Worm (Caenorhabditis elegans): Measurements from ENCODE around the gene dop-5.

dop-5 gene

DNA sequence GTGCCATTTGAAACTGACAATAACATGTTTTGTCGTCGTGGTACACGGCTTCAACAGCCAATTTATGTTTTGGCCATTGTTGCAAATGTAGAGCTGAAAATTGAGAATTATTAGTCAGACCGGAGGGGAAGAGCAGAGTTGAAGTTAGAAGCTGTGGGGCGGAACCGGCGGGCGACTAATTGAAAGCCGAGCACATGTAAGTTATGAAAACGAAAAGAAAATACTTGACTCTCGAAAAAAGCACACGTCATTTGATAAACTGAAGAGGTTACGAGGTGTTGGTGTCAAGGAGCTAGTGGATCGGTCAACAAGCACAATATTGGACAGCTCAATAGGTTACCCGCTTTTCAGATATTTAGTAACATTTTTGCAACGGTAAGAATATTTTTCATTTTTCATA, at the start of gene dop-5:
Gene dop-5, minus strand, starts transcription at position 101 of the 400 bp plus-strand sequence.
- TF ChIP-seq unc-39 (tag; optimal IDR thresholded peaks at IDR 0.05) = no peak
- TF ChIP-seq peb-1 (tag; optimal IDR thresholded peaks at IDR 0.05) = no peak
- no peak for TF ChIP-seq Y55F3AM.14 (GFP tag; optimal IDR thresholded peaks at IDR 0.05)

DNA sequence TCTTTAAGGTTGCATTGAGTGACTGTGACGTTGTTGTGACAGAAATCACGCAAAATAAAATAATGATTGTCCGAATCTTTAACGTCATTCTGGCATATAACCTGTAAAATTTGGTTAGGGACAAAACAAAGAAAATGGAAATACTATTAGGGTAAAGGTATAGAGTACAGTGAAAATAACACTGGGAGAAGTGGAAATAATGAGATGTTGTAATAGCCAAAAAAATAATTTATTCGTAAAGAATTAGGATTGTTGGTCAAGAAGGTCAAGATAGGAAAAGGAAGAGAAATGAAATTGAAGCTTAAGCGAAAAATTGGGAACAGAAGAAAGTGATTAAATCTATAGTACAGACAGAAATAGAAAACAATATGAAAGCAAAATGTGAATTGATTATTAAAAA, 49.0 kb upstream of the dop-5 start, which contains the start of gene deg-3:
Gene deg-3, minus strand, starts transcription at position 101 of the 400 bp plus-strand sequence.
- TF ChIP-seq sma-9 (GFP tag; optimal IDR thresholded peaks at IDR 0.05) = no peak
- TF ChIP-seq sma-9 (tag; optimal IDR thresholded peaks at IDR 0.05) = no peak
- TF ChIP-seq alr-1 (tag; optimal IDR thresholded peaks at IDR 0.05) = no peak
- no peak for TF ChIP-seq nhr-21 (tag; optimal IDR thresholded peaks at IDR 0.05)
- TF ChIP-seq nhr-77 (tag; optimal IDR thresholded peaks at IDR 0.05) = no peak
- no peak for TF ChIP-seq aly-2 (tag; optimal IDR thresholded peaks at IDR 0.05)
- no peak for TF ChIP-seq ztf-11 (tag; optimal IDR thresholded peaks at IDR 0.05)
- TF ChIP-seq zag-1 (tag; optimal IDR thresholded peaks at IDR 0.05) = no peak
- no peak for TF ChIP-seq snpc-4 (tag; optimal IDR thresholded peaks at IDR 0.05)
- no peak for TF ChIP-seq ZK546.5 (tag; optimal IDR thresholded peaks at IDR 0.05)
- no peak for TF ChIP-seq skn-1 (tag; optimal IDR thresholded peaks at IDR 0.05)
- no peak for TF ChIP-seq blmp-1 (tag; optimal IDR thresholded peaks at IDR 0.05; ENCODE audit: insufficient read depth)
- no peak for TF ChIP-seq unc-62 (GFP tag; optimal IDR thresholded peaks at IDR 0.05)

DNA sequence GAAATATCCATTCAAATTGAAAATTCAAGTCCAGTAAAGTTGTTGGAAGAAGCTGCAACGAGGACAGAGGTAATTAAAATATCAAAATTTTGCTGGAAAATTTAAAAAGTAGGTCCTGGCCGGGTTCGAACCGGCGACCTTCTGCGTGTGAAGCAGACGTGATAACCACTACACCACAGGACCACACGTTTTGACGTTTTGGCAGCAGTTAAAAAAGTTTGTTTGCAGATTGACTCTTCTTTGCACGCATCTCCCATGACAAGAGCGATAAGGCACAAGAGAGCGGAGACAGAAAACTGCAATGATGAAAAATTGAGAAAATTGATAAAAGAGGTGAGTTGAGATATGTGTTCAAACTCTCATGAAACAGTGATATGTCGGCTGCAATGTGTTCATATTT, 46.1 kb upstream of the dop-5 start:
- peak; percentile 63 for TF ChIP-seq sma-9 (GFP tag; optimal IDR thresholded peaks at IDR 0.05)
- no peak for TF ChIP-seq sma-9 (tag; optimal IDR thresholded peaks at IDR 0.05)
- TF ChIP-seq alr-1 (tag; optimal IDR thresholded peaks at IDR 0.05) = no peak
- TF ChIP-seq egl-27 (tag; optimal IDR thresholded peaks at IDR 0.05) = peak; percentile 15
- peak; percentile 65 for TF ChIP-seq sma-3 (GFP tag; optimal IDR thresholded peaks at IDR 0.05)
- peak; percentile 48 for TF ChIP-seq nhr-129 (tag; optimal IDR thresholded peaks at IDR 0.05)
- TF ChIP-seq nhr-6 (tag; optimal IDR thresholded peaks at IDR 0.05) = no peak
- TF ChIP-seq crh-2 (tag; optimal IDR thresholded peaks at IDR 0.05) = peak; percentile 40
- TF ChIP-seq nhr-77 (tag; optimal IDR thresholded peaks at IDR 0.05) = no peak
- peak; percentile 65 for TF ChIP-seq snpc-4 (tag; optimal IDR thresholded peaks at IDR 0.05)
- TF ChIP-seq nhr-21 (tag; optimal IDR thresholded peaks at IDR 0.05) = peak; percentile 13
- TF ChIP-seq fos-1 (tag; optimal IDR thresholded peaks at IDR 0.05) = peak; percentile 61

DNA sequence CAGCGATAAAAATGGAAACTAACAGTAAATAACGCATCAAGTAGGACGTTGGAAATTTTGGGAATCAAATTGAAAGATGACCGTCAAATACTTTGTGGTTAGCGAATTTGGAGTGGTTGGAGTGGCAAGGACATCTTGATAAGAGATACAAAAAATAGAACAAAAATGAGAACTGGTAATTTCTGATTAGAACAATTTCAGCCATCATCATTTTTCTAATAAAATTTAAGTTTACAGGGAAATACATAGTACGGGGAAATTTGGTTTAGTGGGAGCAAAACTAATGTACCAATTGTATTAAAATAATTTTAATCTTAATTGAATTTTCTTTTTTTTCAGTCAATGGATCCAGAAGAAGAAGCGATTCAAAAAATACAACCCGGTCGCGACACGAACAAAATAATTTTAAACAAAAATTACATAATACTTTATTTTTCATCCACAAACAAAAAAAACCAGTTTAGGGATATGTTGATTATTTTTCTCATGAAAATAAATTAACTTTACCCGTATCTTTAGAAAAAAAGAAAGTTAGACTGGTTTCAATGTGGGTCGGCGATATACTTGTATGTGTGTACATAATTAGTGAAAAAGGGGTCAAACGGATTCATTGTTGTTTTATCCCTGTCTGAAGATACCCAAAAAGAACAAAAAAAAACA, 45.0 kb upstream of the dop-5 start, which contains the start of the genes K03B8.8 and grl-3:
Gene K03B8.8, minus strand, starts transcription at position 101 of the 660 bp plus-strand sequence.
Gene grl-3, plus strand, starts transcription at position 610 of the 660 bp plus-strand sequence.
- no peak for TF ChIP-seq lsy-2 (tag; optimal IDR thresholded peaks at IDR 0.05)
- TF ChIP-seq gmeb-1 (tag; optimal IDR thresholded peaks at IDR 0.05) = no peak
- no peak for TF ChIP-seq ztf-1 (GFP tag; conservative IDR thresholded peaks at IDR 0.05)
- no peak for TF ChIP-seq ceh-16 (tag; optimal IDR thresholded peaks at IDR 0.05)

DNA sequence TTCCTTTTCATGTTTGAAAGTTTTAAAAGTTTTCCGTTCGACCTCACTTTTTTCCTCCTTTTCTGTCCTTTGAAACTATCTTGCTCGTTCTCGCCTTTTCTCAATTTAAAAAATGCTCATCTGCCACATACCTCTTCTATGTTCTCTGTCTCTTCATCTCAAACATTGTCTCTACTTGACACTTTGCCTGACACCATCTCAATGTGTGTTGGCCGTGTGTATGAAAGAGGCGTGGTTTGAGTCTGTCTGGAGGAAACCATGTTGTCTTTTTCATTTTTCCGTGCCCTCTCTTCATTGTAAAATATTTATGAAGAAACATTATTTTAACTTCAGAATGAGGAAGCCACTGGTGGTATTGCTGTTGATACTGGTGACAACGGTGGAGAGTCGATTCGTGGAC, 41.2 kb upstream of the dop-5 start, which contains the start of gene K03B8.6:
Gene K03B8.6, plus strand, starts transcription at position 334 of the 400 bp plus-strand sequence.
- TF ChIP-seq ztf-1 (GFP tag; conservative IDR thresholded peaks at IDR 0.05) (no peak), nhr-237 (tag; optimal IDR thresholded peaks at IDR 0.05) (no peak), zag-1 (tag; optimal IDR thresholded peaks at IDR 0.05) (no peak), mbf-1 (tag; optimal IDR thresholded peaks at IDR 0.05) (no peak), Y55F3AM.14 (GFP tag; optimal IDR thresholded peaks at IDR 0.05) (no peak), ztf-11 (tag; optimal IDR thresholded peaks at IDR 0.05) (no peak), nhr-23 (tag; optimal IDR thresholded peaks at IDR 0.05) (no peak), lin-11 (tag; optimal IDR thresholded peaks at IDR 0.05) (no peak), nhr-11 (tag; optimal IDR thresholded peaks at IDR 0.05) (no peak), aly-2 (tag; optimal IDR thresholded peaks at IDR 0.05) (no peak), lin-13 (GFP tag; optimal IDR thresholded peaks at IDR 0.05) (no peak), blmp-1 (tag; optimal IDR thresholded peaks at IDR 0.05; ENCODE audit: insufficient read depth) (no peak), F13H6.1 (tag; optimal IDR thresholded peaks at IDR 0.05) (no peak), elt-1 (tag; optimal IDR thresholded peaks at IDR 0.05) (no peak), unc-62 (GFP tag; optimal IDR thresholded peaks at IDR 0.05) (no peak)
